Worm (Caenorhabditis elegans): ENCODE data around the gene skr-8.
"Not testable (repeated sequence)": the region's sequence is repeated elsewhere in the genome, so short reads cannot be mapped to it uniquely, and the experiment has no call there.

Gene skr-8

ce11 chrIV:17163273-17163672 lies 2.4 kb downstream of the skr-8 start, which contains the start of gene skr-9:
skr-9 (plus strand) TSS chrIV:17163573.
- not testable (repeated sequence) for TF ChIP-seq ham-2 (GFP tag; optimal IDR thresholded peaks at IDR 0.05); unc-120 (tag; optimal IDR thresholded peaks at IDR 0.05; ENCODE audit: poor library complexity, severe bottlenecking); nhr-12 (tag; optimal IDR thresholded peaks at IDR 0.05)

- TF ChIP-seq ceh-39 (tag; optimal IDR thresholded peaks at IDR 0.05) (peak; percentile 10), nhr-28 (tag; optimal IDR thresholded peaks at IDR 0.05) (no peak)
Observed at ce11 chrIV:17162515-17162914, 3.1 kb downstream of the skr-8 start, which contains the start of gene skr-13. skr-13 (minus strand) TSS chrIV:17162615.

DNA sequence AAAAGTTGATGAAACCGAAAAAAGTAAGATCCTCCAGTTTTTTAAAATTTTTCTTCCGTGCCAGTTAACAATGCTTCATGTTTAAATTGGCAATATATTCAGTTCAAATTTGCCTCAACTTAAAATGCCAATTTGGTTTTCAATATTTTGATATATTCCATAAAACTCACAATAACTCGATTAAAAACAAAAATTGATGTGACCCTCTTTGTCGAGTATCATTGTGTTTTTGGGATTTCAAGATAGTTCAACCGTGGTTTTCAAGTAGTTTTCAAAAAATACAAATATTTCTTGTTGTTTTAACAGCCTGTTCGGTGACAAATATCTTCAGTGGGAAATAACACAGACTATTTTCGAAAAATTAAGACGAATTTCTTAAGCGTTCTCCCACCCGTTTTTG lies 12.6 kb downstream of the skr-8 start:
- no peak for TF ChIP-seq mep-1 (tag; optimal IDR thresholded peaks at IDR 0.05)
- TF ChIP-seq nhr-28 (tag; optimal IDR thresholded peaks at IDR 0.05): no peak
- TF ChIP-seq unc-39 (tag; optimal IDR thresholded peaks at IDR 0.05): no peak
- TF ChIP-seq ham-2 (GFP tag; optimal IDR thresholded peaks at IDR 0.05): no peak
- TF ChIP-seq elt-3 (tag; optimal IDR thresholded peaks at IDR 0.05): no peak

DNA sequence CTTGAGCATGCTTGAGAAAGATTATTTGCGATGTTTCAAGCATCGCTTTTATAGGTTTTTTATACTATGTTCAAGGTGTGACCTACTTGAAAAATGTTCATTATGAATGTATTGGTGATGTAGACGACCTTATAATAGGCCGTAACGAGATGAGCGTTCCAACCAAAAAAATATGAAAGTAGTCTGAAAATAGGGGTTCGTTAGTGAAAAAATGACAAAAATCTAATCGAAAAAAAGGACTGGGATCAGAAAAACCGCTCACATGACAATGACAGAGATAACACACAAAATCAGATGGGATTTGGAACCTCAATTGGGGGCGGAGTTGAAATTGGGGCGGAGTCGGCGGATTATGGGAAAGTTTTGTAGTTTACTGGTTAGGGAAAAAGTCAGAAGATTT lies 14.8 kb downstream of the skr-8 start, which contains the start of gene Y116A8C.40:
Gene Y116A8C.40, minus strand, starts transcription at position 101 of the 400 bp plus-strand sequence.
- TF ChIP-seq ztf-11 (tag; optimal IDR thresholded peaks at IDR 0.05) (no peak), ceh-43 (GFP tag; optimal IDR thresholded peaks at IDR 0.05) (no peak), sptf-1 (tag; optimal IDR thresholded peaks at IDR 0.05) (no peak), hlh-1 (tag; optimal IDR thresholded peaks at IDR 0.05) (no peak), nhr-12 (tag; optimal IDR thresholded peaks at IDR 0.05) (no peak), flh-1 (GFP tag; optimal IDR thresholded peaks at IDR 0.05) (no peak), mls-2 (tag; optimal IDR thresholded peaks at IDR 0.05) (no peak), blmp-1 (tag; optimal IDR thresholded peaks at IDR 0.05) (no peak), bed-3 (GFP tag; optimal IDR thresholded peaks at IDR 0.05) (no peak), ham-2 (GFP tag; optimal IDR thresholded peaks at IDR 0.05) (no peak), nhr-2 (tag; optimal IDR thresholded peaks at IDR 0.05) (no peak), nhr-28 (tag; optimal IDR thresholded peaks at IDR 0.05) (no peak), ceh-83 (GFP tag; optimal IDR thresholded peaks at IDR 0.05) (no peak)

DNA sequence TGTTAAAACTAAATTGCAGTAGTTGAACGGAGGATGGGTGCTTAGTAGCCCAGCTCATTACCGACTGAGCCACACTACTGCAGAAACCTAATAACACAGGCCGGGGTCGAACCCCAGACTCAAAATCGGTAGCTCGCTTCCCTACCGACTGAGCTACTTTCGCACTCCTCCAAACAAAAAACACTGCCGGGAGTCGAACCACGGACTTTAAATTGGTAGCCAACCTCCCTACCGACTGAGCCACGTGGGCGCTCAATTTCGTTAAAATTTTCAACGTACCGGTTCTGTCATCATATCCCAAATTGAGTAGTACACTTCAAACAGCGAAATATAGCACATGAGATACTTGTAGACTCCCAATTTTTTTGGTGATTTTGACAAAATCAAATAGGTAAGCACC lies 15.2 kb downstream of the skr-8 start:
- TF ChIP-seq nhr-28 (tag; optimal IDR thresholded peaks at IDR 0.05) (no peak), hlh-1 (tag; optimal IDR thresholded peaks at IDR 0.05) (no peak), zip-8 (tag; optimal IDR thresholded peaks at IDR 0.05) (no peak), ces-1 (GFP tag; optimal IDR thresholded peaks at IDR 0.05) (no peak), elt-3 (tag; optimal IDR thresholded peaks at IDR 0.05) (no peak), nhr-12 (tag; optimal IDR thresholded peaks at IDR 0.05) (no peak), drap-1 (GFP tag; optimal IDR thresholded peaks at IDR 0.05) (no peak), pha-4 (tag; optimal IDR thresholded peaks at IDR 0.05) (no peak), ham-2 (GFP tag; optimal IDR thresholded peaks at IDR 0.05) (no peak), lsy-2 (tag; optimal IDR thresholded peaks at IDR 0.05) (no peak), mab-5 (tag; optimal IDR thresholded peaks at IDR 0.05) (no peak), elt-1 (tag; optimal IDR thresholded peaks at IDR 0.05; ENCODE audit: borderline replicate concordance, insufficient read depth) (no peak), mep-1 (tag; optimal IDR thresholded peaks at IDR 0.05) (no peak), lin-13 (tag; optimal IDR thresholded peaks at IDR 0.05) (no peak), flh-1 (GFP tag; optimal IDR thresholded peaks at IDR 0.05) (no peak), nhr-237 (tag; optimal IDR thresholded peaks at IDR 0.05) (no peak), unc-39 (tag; optimal IDR thresholded peaks at IDR 0.05) (no peak), bed-3 (GFP tag; optimal IDR thresholded peaks at IDR 0.05) (no peak), M03D4.4 (tag; optimal IDR thresholded peaks at IDR 0.05) (no peak), nhr-2 (tag; optimal IDR thresholded peaks at IDR 0.05) (no peak)

- TF ChIP-seq ces-1 (GFP tag; optimal IDR thresholded peaks at IDR 0.05): no peak
- TF ChIP-seq ztf-11 (tag; optimal IDR thresholded peaks at IDR 0.05): no peak
- no peak for TF ChIP-seq ham-2 (GFP tag; optimal IDR thresholded peaks at IDR 0.05)
- no peak for TF ChIP-seq mep-1 (tag; optimal IDR thresholded peaks at IDR 0.05)
- TF ChIP-seq drap-1 (GFP tag; optimal IDR thresholded peaks at IDR 0.05): no peak
- TF ChIP-seq ceh-83 (GFP tag; optimal IDR thresholded peaks at IDR 0.05): no peak
- no peak for TF ChIP-seq sem-2 (GFP tag; optimal IDR thresholded peaks at IDR 0.05)
- TF ChIP-seq flh-1 (GFP tag; optimal IDR thresholded peaks at IDR 0.05): no peak
- no peak for TF ChIP-seq bed-3 (GFP tag; optimal IDR thresholded peaks at IDR 0.05)
- no peak for TF ChIP-seq mab-5 (tag; optimal IDR thresholded peaks at IDR 0.05)
- no peak for TF ChIP-seq M03D4.4 (tag; optimal IDR thresholded peaks at IDR 0.05)
Observed at ce11 chrIV:17131035-17131595, 34.5 kb downstream of the skr-8 start, which contains the start of the genes Y116A8C.37 and Y116A8C.38. Y116A8C.37 (minus strand) TSS chrIV:17131135. Y116A8C.38 (plus strand) TSS chrIV:17131545.
